Fruit fly (Drosophila melanogaster) whole organism, wandering third instar larva: Measurements from ENCODE around the gene CG13315.

Source experiments
- Abd-B ChIP-seq: fragments of >200 bp; optimal IDR thresholded peaks from 2 replicates; lab custom pipeline; 2017; ENCODE audit warnings: missing biosample characterization, missing genetic modification characterization
- CG32264 ChIP-seq: fragments of 200-800 bp; sonication (Bioruptor generic); optimal IDR thresholded peaks from 2 replicates; lab custom pipeline; 2016; ENCODE audit warnings: missing biosample characterization, missing genetic modification characterization
- CG9705 ChIP-seq: fragments of 200-800 bp; sonication (Bioruptor generic); optimal IDR thresholded peaks from 2 replicates; lab custom pipeline; 2018; ENCODE audit warnings: missing biosample characterization, mild to moderate bottlenecking, missing genetic modification characterization
- CrebA ChIP-seq: fragments of 200-800 bp; sonication (Bioruptor generic); optimal IDR thresholded peaks from 2 replicates; lab custom pipeline; 2016; ENCODE audit warnings: missing biosample characterization, mild to moderate bottlenecking, missing genetic modification characterization, borderline replicate concordance
- Dfd ChIP-seq: fragments of >200 bp; optimal IDR thresholded peaks from 2 replicates; lab custom pipeline; 2017; ENCODE audit warnings: missing biosample characterization, missing genetic modification characterization
- GATAd ChIP-seq: sonication (Bioruptor generic); optimal IDR thresholded peaks from 2 replicates; lab custom pipeline; 2016; ENCODE audit warnings: missing biosample characterization, missing genetic modification characterization
- HLH106 ChIP-seq: fragments of 200-800 bp; optimal IDR thresholded peaks from 3 replicates; lab custom pipeline; 2019; ENCODE audit warnings: missing biosample characterization, mild to moderate bottlenecking, missing genetic modification characterization, moderate library complexity
- Hnf4 ChIP-seq: fragments of 200-800 bp; sonication (Bioruptor generic); optimal IDR thresholded peaks from 2 replicates; lab custom pipeline; 2016; ENCODE audit warnings: missing biosample characterization, mild to moderate bottlenecking, missing genetic modification characterization
- Hr78 ChIP-seq: fragments of >200 bp; optimal IDR thresholded peaks from 2 replicates; lab custom pipeline; 2017; ENCODE audit warnings: missing biosample characterization, missing genetic modification characterization
- Hr83 ChIP-seq: fragments of 200-300 bp; sonication (Bioruptor generic); optimal IDR thresholded peaks from 2 replicates; lab custom pipeline; 2016; ENCODE audit warnings: missing biosample characterization, mild to moderate bottlenecking, missing genetic modification characterization, moderate library complexity; ENCODE audit not compliant: poor library complexity, severe bottlenecking
- Jra ChIP-seq: sonication (Bioruptor generic); optimal IDR thresholded peaks from 2 replicates; lab custom pipeline; 2016; ENCODE audit warnings: missing biosample characterization, missing genetic modification characterization
- Mio ChIP-seq: sonication (Bioruptor generic); optimal IDR thresholded peaks from 2 replicates; lab custom pipeline; 2016; ENCODE audit warnings: missing biosample characterization, missing genetic modification characterization
- Myc ChIP-seq: fragments of >200 bp; optimal IDR thresholded peaks from 2 replicates; lab custom pipeline; 2017
- N ChIP-seq: fragments of >200 bp; optimal IDR thresholded peaks from 2 replicates; lab custom pipeline; 2018; ENCODE audit warnings: missing biosample characterization, missing external identifiers, missing genetic modification characterization
- OdsH ChIP-seq: fragments of 200-800 bp; sonication (Bioruptor generic); optimal IDR thresholded peaks from 2 replicates; lab custom pipeline; 2016; ENCODE audit warnings: missing biosample characterization, mild to moderate bottlenecking, missing genetic modification characterization
- Rel ChIP-seq, 2 experiments: fragments of 200-800 bp; sonication (Bioruptor generic) in 1 of 2; optimal IDR thresholded peaks; 2 replicates in 1 of 2; 3 replicates in 1 of 2; lab custom pipeline; 2016 to 2019; ENCODE audit warnings: mild to moderate bottlenecking in 2 of 2, missing biosample characterization in 2 of 2, missing genetic modification characterization in 2 of 2, moderate library complexity in 1 of 2
- Vsx2 ChIP-seq: fragments of 200-300, 225-300 bp; sonication (Bioruptor generic); optimal IDR thresholded peaks from 2 replicates; lab custom pipeline; 2018; ENCODE audit warnings: missing biosample characterization, missing genetic modification characterization; ENCODE audit not compliant: partially characterized antibody
- br ChIP-seq: fragments of 200-800 bp; sonication (Bioruptor generic); optimal IDR thresholded peaks from 2 replicates; lab custom pipeline; 2016; ENCODE audit warnings: missing biosample characterization, missing genetic modification characterization
- dmrt93B ChIP-seq: fragments of 200-800 bp; sonication (Bioruptor generic); optimal IDR thresholded peaks from 2 replicates; lab custom pipeline; 2018; ENCODE audit warnings: missing biosample characterization, mild to moderate bottlenecking, missing genetic modification characterization
- dsf ChIP-seq: sonication (Bioruptor generic); optimal IDR thresholded peaks from 2 replicates; lab custom pipeline; 2016; ENCODE audit warnings: missing biosample characterization, missing genetic modification characterization, borderline replicate concordance
- ey ChIP-seq: fragments of 200-800 bp; sonication (Bioruptor generic); optimal IDR thresholded peaks from 2 replicates; lab custom pipeline; 2016; ENCODE audit warnings: missing biosample characterization, missing genetic modification characterization
- foxo ChIP-seq, 2 experiments: fragments of 200-800 bp; sonication (Bioruptor generic); optimal IDR thresholded peaks; 2 replicates in 1 of 2; 3 replicates in 1 of 2; lab custom pipeline; 2016 to 2017; ENCODE audit warnings: missing biosample characterization in 2 of 2, missing genetic modification characterization in 2 of 2
- fru ChIP-seq: fragments of 200-800 bp; sonication (Bioruptor generic); optimal IDR thresholded peaks from 3 replicates; lab custom pipeline; 2016; ENCODE audit warnings: missing biosample characterization, mild to moderate bottlenecking, missing genetic modification characterization
- h ChIP-seq: fragments of 200-800 bp; sonication (Bioruptor generic); optimal IDR thresholded peaks from 3 replicates; lab custom pipeline; 2016; ENCODE audit warnings: missing biosample characterization, mild to moderate bottlenecking, missing genetic modification characterization
- lola ChIP-seq: fragments of >200 bp; optimal IDR thresholded peaks from 2 replicates; lab custom pipeline; 2017; ENCODE audit warnings: missing biosample characterization, missing genetic modification characterization
- pan ChIP-seq: fragments of >200 bp; optimal IDR thresholded peaks from 2 replicates; lab custom pipeline; 2017
- rgr ChIP-seq: fragments of 200-800 bp; sonication (Bioruptor generic); optimal IDR thresholded peaks from 3 replicates; lab custom pipeline; 2016; ENCODE audit warnings: missing biosample characterization, mild to moderate bottlenecking, missing genetic modification characterization
- tai ChIP-seq: sonication (Bioruptor generic); optimal IDR thresholded peaks from 2 replicates; lab custom pipeline; 2016; ENCODE audit warnings: missing biosample characterization, missing genetic modification characterization
- usp ChIP-seq: fragments of >200 bp; optimal IDR thresholded peaks from 2 replicates; lab custom pipeline; 2017; ENCODE audit warnings: missing biosample characterization, missing genetic modification characterization
- woc ChIP-seq: sonication (Bioruptor generic); optimal IDR thresholded peaks from 2 replicates; lab custom pipeline; 2016; ENCODE audit warnings: missing biosample characterization, mild to moderate bottlenecking, missing genetic modification characterization

CG13315 gene

dm6 chr3L:9096648-9097047 is at the start of gene CG13315:
CG13315 (plus strand) TSS chr3L:9096877.
- TF ChIP-seq rgr (GFP tag; lab: Kevin White, UChicago), result peak; percentile 35
- TF ChIP-seq OdsH, result no peak
- no peak for TF ChIP-seq Vsx2 (GFP tag; lab: Kevin White, UChicago)
- peak; percentile 13 for TF ChIP-seq fru (GFP tag; lab: Kevin White, UChicago)
- TF ChIP-seq h (GFP tag; lab: Kevin White, UChicago), result peak; percentile 15
- TF ChIP-seq br (GFP tag; lab: Kevin White, UChicago), result no peak
- TF ChIP-seq Hr83 (GFP tag; lab: Kevin White, UChicago), result peak; percentile 24
- TF ChIP-seq CG32264 (GFP tag; lab: Kevin White, UChicago), result no peak

dm6 chr3L:9047062-9047461 is 49.6 kb upstream of the CG13315 start, which contains the start of gene Argk2:
Argk2 (plus strand) TSS chr3L:9047439.
- TF ChIP-seq Myc (lab: Kevin White, UChicago), result peak; percentile 82
- no peak for TF ChIP-seq woc (GFP tag; lab: Kevin White, UChicago)
- no peak for TF ChIP-seq Mio (GFP tag; lab: Kevin White, UChicago)
- no peak for TF ChIP-seq Abd-B (GFP tag; lab: Kevin White, UChicago)
- no peak for TF ChIP-seq GATAd
- no peak for TF ChIP-seq Rel (GFP tag; optimal IDR thresholded peaks at IDR 0.05; lab: Kevin White, UChicago)
- no peak for TF ChIP-seq Rel (tag; optimal IDR thresholded peaks at IDR 0.05; lab: Kevin White, UChicago)
- TF ChIP-seq HLH106, result peak; percentile 28
- no peak for TF ChIP-seq pan (lab: Kevin White, UChicago)

dm6 chr3L:9050447-9051069 is 46.1 kb upstream of the CG13315 start:
- no peak for TF ChIP-seq lola
- TF ChIP-seq N, result no peak
- no peak for TF ChIP-seq dmrt93B
- TF ChIP-seq Hnf4 (GFP tag; lab: Kevin White, UChicago), result no peak
- TF ChIP-seq woc (GFP tag; lab: Kevin White, UChicago), result no peak
- no peak for TF ChIP-seq Jra
- TF ChIP-seq GATAd, result no peak
- no peak for TF ChIP-seq pan (lab: Kevin White, UChicago)
- no peak for TF ChIP-seq fru (GFP tag; lab: Kevin White, UChicago)
- no peak for TF ChIP-seq tai
- TF ChIP-seq CG32264 (GFP tag; lab: Kevin White, UChicago), result no peak
- TF ChIP-seq foxo (GFP tag; optimal IDR thresholded peaks at IDR 0.05; lab: Kevin White, UChicago), result no peak
- no peak for TF ChIP-seq Dfd
- no peak for TF ChIP-seq usp (GFP tag; lab: Kevin White, UChicago)
- no peak for TF ChIP-seq Hr78 (GFP tag; lab: Kevin White, UChicago)
- no peak for TF ChIP-seq Hr83 (GFP tag; lab: Kevin White, UChicago)
- no peak for TF ChIP-seq ey (GFP tag; lab: Kevin White, UChicago)
- no peak for TF ChIP-seq dsf (GFP tag; lab: Kevin White, UChicago)
- TF ChIP-seq CG9705 (GFP tag; lab: Kevin White, UChicago), result no peak

dm6 chr3L:9051830-9052259 is 44.8 kb upstream of the CG13315 start:
- TF ChIP-seq CrebA (GFP tag; lab: Kevin White, UChicago), result no peak
- TF ChIP-seq ey (GFP tag; lab: Kevin White, UChicago), result no peak
- TF ChIP-seq tai, result no peak
- TF ChIP-seq Rel (GFP tag; optimal IDR thresholded peaks at IDR 0.05; lab: Kevin White, UChicago), result no peak
- TF ChIP-seq Rel (tag; optimal IDR thresholded peaks at IDR 0.05; lab: Kevin White, UChicago), result no peak
- TF ChIP-seq Hnf4 (GFP tag; lab: Kevin White, UChicago), result no peak
- TF ChIP-seq Myc (lab: Kevin White, UChicago), result no peak
- no peak for TF ChIP-seq h (GFP tag; lab: Kevin White, UChicago)
- no peak for TF ChIP-seq Hr78 (GFP tag; lab: Kevin White, UChicago)
- no peak for TF ChIP-seq Hr83 (GFP tag; lab: Kevin White, UChicago)
- TF ChIP-seq Abd-B (GFP tag; lab: Kevin White, UChicago), result no peak
